Fruit fly (Drosophila melanogaster): Measurements from ENCODE around the gene Coq4.

Gene Coq4

DNA sequence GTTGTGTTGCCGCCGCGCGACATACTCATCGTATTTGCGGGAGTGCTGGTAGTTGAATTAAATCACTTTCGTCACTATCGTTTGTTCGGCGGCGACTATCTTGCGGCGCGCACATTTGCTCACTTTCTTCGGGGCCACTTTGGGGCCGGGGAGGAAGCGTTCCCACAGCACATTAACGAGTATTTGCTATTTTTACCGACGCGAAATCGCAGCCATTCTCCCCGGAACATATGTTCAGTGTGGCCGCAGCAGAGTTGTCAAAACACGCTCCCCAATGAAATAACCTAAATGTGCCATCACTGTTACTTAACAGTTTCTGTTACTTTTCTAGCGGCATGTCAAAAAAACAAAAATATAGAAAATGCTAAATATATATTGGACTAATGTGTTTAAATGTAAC, 474 bp downstream of the Coq4 start, which contains the start of gene frc (continued):
- TF ChIP-seq nom (GFP tag; optimal IDR thresholded peaks at IDR 0.05) (peak; percentile 38), sna (GFP tag; IDR thresholded peaks at IDR 0.05; ENCODE audit: partially characterized antibody) (no peak), Drgx (GFP tag; IDR thresholded peaks at IDR 0.05) (0 out of 2 replicates have a peak, but pooled peaks have one; percentile 28), CG15269 (tag; optimal IDR thresholded peaks at IDR 0.05) (no peak), nau (GFP tag; optimal IDR thresholded peaks at IDR 0.05) (no peak), CG34224 (GFP tag; IDR thresholded peaks at IDR 0.05; ENCODE audit: partially characterized antibody) (0 out of 3 replicates have a peak, but pooled peaks have one; percentile 14), CG31441 (GFP tag; IDR thresholded peaks at IDR 0.05) (no peak), CG17385 (GFP tag; optimal IDR thresholded peaks at IDR 0.05) (no peak), CG14667 (GFP tag; IDR thresholded peaks at IDR 0.05) (no peak), CG11456 (GFP tag; IDR thresholded peaks at IDR 0.05) (no peak), gce (GFP tag; IDR thresholded peaks at IDR 0.05) (no peak), kah (GFP tag; optimal IDR thresholded peaks at IDR 0.05) (no peak), CG18011 (GFP tag; optimal IDR thresholded peaks at IDR 0.05) (no peak), CG11560 (tag; IDR thresholded peaks at IDR 0.05) (no peak), CG18619 (GFP tag; optimal IDR thresholded peaks at IDR 0.05) (no peak), CG10267 (tag; optimal IDR thresholded peaks at IDR 0.05) (no peak), Xbp1 (GFP tag; optimal IDR thresholded peaks at IDR 0.05) (no peak), Bgb (GFP tag; IDR thresholded peaks at IDR 0.05; ENCODE audit: partially characterized antibody) (peak; percentile 40; the same call in 1 of the 2 replicates), tgo (GFP tag; IDR thresholded peaks at IDR 0.05) (no peak), CG18599 (GFP tag; optimal IDR thresholded peaks at IDR 0.05) (no peak), D (optimal IDR thresholded peaks at IDR 0.05) (no peak), D (GFP tag; optimal IDR thresholded peaks at IDR 0.05) (no peak), dmrt11E (tag; optimal IDR thresholded peaks at IDR 0.05) (no peak), CG7963 (GFP tag; IDR thresholded peaks at IDR 0.05; ENCODE audit: partially characterized antibody) (no peak), peb (GFP tag; IDR thresholded peaks at IDR 0.05) (no peak), Sox100B (GFP tag; optimal IDR thresholded peaks at IDR 0.05) (no peak), MBD-R2 (GFP tag; IDR thresholded peaks at IDR 0.05) (peak; percentile 65), knrl (GFP tag; IDR thresholded peaks at IDR 0.05; ENCODE audit: partially characterized antibody) (no peak), Fer1 (GFP tag; optimal IDR thresholded peaks at IDR 0.05) (no peak), CG8388 (GFP tag; optimal IDR thresholded peaks at IDR 0.05) (no peak), CG14441 (GFP tag; IDR thresholded peaks at IDR 0.05) (no peak), CG9797 (GFP tag; optimal IDR thresholded peaks at IDR 0.05) (peak; percentile 54), CG8944 (GFP tag; optimal IDR thresholded peaks at IDR 0.05) (no peak), Hr39 (optimal IDR thresholded peaks at IDR 0.05) (no peak), TFAM (GFP tag; optimal IDR thresholded peaks at IDR 0.05) (no peak), tio (GFP tag; optimal IDR thresholded peaks at IDR 0.05) (no peak), Poxn (GFP tag; IDR thresholded peaks at IDR 0.05) (no peak), schlank (tag; optimal IDR thresholded peaks at IDR 0.05) (no peak), CG3847 (GFP tag; IDR thresholded peaks at IDR 0.05) (no peak), Hr78 (GFP tag; optimal IDR thresholded peaks at IDR 0.05) (no peak), fd96Cb (tag; optimal IDR thresholded peaks at IDR 0.05) (no peak), odd (GFP tag; optimal IDR thresholded peaks at IDR 0.05) (no peak), esg (GFP tag; conservative IDR thresholded peaks at IDR 0.05) (no peak), so (GFP tag; IDR thresholded peaks at IDR 0.05) (no peak), en (GFP tag; optimal IDR thresholded peaks at IDR 0.05) (no peak), CG6683 (GFP tag; optimal IDR thresholded peaks at IDR 0.05) (no peak), HmgZ (tag; optimal IDR thresholded peaks at IDR 0.05) (no peak), danr (GFP tag; IDR thresholded peaks at IDR 0.05) (no peak), az2 (GFP tag; optimal IDR thresholded peaks at IDR 0.05) (no peak), dmrt99B (tag; optimal IDR thresholded peaks at IDR 0.05) (no peak)
